Fruit fly (Drosophila melanogaster): ENCODE data around the gene RpL13A.

RpL13A gene

dm6 chr3R:5621714-5622405, 2.4 kb upstream of the RpL13A start (continued):
- TF ChIP-seq bowl (GFP tag; IDR thresholded peaks at IDR 0.05): no peak
- TF ChIP-seq CG12769 (tag; optimal IDR thresholded peaks at IDR 0.05): peak; percentile 41
- no peak for TF ChIP-seq cas (GFP tag; IDR thresholded peaks at IDR 0.05)
- no peak for TF ChIP-seq nmo (GFP tag; optimal IDR thresholded peaks at IDR 0.05)
- no peak for TF ChIP-seq CG12391 (tag; optimal IDR thresholded peaks at IDR 0.05)
- TF ChIP-seq CG3726 (GFP tag; IDR thresholded peaks at IDR 0.05): 0 out of 3 replicates have a peak, but pooled peaks have one; percentile 19
- TF ChIP-seq mld (GFP tag; IDR thresholded peaks at IDR 0.05; ENCODE audit: partially characterized antibody): 0 out of 3 replicates have a peak, but pooled peaks have one; percentile 17
- no peak for TF ChIP-seq CkIIα-i1 (GFP tag; IDR thresholded peaks at IDR 0.05)
- TF ChIP-seq chn (GFP tag; optimal IDR thresholded peaks at IDR 0.05): no peak
- no peak for TF ChIP-seq Aef1 (GFP tag; IDR thresholded peaks at IDR 0.05)
- no peak for TF ChIP-seq lilli (GFP tag; optimal IDR thresholded peaks at IDR 0.05)
- TF ChIP-seq chm (GFP tag; IDR thresholded peaks at IDR 0.05): 0 out of 2 replicates have a peak, but pooled peaks have one; percentile 9
- TF ChIP-seq cwo (GFP tag; optimal IDR thresholded peaks at IDR 0.05): no peak
- peak; percentile 70; the same call in 1 of the 2 replicates for TF ChIP-seq vvl (GFP tag; IDR thresholded peaks at IDR 0.05)
- TF ChIP-seq CG14860 (GFP tag; IDR thresholded peaks at IDR 0.05; ENCODE audit: partially characterized antibody): 0 out of 3 replicates have a peak, but pooled peaks have one; percentile 19
- TF ChIP-seq ftz-f1 (GFP tag; optimal IDR thresholded peaks at IDR 0.05): no peak
- no peak for TF ChIP-seq CG18262 (tag; optimal IDR thresholded peaks at IDR 0.05)
- TF ChIP-seq CG31388 (GFP tag; optimal IDR thresholded peaks at IDR 0.05): no peak
- TF ChIP-seq HmgD (GFP tag; optimal IDR thresholded peaks at IDR 0.05): no peak
- no peak for TF ChIP-seq CG11723 (GFP tag; optimal IDR thresholded peaks at IDR 0.05)
- peak; percentile 8 for TF ChIP-seq kay (GFP tag; optimal IDR thresholded peaks at IDR 0.05)
- no peak for TF ChIP-seq slp2 (GFP tag; optimal IDR thresholded peaks at IDR 0.05)

DNA sequence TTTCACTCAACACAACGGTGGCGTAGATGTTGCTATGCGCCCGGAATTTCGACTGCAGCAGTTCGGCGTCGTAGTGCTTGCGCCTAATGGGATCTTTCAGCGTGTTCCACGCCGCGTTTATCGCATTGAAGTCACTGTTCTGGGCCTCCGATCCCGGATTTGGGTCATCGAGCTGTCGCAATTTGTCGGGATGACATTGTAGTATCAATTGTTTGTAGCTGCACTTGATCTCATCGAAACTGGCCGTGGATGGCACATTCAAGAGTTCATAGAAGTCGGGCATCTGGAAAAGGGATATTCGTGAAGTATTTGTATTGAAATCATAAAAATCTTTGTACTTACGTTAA, 1.9 kb upstream of the RpL13A start:
- no peak for TF ChIP-seq hbn (GFP tag; IDR thresholded peaks at IDR 0.05; ENCODE audit: partially characterized antibody)
- 0 out of 3 replicates have a peak, but pooled peaks have one; percentile 32 for TF ChIP-seq CG2199 (GFP tag; IDR thresholded peaks at IDR 0.05)
- no peak for TF ChIP-seq HmgD (GFP tag; optimal IDR thresholded peaks at IDR 0.05)
- TF ChIP-seq pzg (GFP tag; optimal IDR thresholded peaks at IDR 0.05): no peak
- TF ChIP-seq CG42726 (GFP tag; IDR thresholded peaks at IDR 0.05; ENCODE audit: partially characterized antibody): 0 out of 2 replicates have a peak, but pooled peaks have one; percentile 0
- TF ChIP-seq CG10462 (GFP tag; optimal IDR thresholded peaks at IDR 0.05): no peak
- TF ChIP-seq rib (GFP tag; IDR thresholded peaks at IDR 0.05): 0 out of 2 replicates have a peak, but pooled peaks have one; percentile 41
- no peak for TF ChIP-seq CG8388 (GFP tag; optimal IDR thresholded peaks at IDR 0.05)
- TF ChIP-seq CG4424 (GFP tag; optimal IDR thresholded peaks at IDR 0.05): no peak

DNA sequence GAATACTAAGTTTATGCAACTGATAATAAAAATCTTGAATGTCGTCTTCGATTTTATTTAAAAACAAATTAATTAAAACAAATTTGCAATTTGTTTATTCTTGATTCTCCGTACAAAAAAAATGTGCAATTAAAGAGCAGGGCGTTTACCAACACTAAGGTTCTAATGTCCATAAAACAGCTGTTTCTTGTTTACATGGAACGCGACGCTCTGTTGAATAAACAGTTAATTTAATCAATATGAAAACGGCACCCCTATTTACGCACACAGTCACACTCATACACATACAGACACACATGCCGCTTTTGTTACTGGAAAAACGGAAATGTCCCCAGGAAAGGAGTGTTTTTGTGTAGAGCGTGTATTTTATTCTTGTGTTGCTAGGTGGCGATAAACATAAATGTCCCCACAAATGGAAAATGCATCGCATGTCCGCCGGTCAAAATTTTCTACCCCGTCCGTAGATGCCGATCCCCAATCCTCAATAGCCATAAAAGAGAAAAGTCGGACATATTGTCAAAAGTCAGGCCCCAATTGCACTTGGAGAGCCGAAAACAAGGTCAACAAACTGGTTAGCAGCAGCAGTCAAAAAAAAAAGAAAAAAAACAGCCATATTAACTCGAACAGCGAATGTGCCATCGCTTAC, 1.2 kb upstream of the RpL13A start:
- TF ChIP-seq CG6175 (GFP tag; IDR thresholded peaks at IDR 0.05) (no peak), odd (GFP tag; optimal IDR thresholded peaks at IDR 0.05) (peak; percentile 83), CG16815 (GFP tag; optimal IDR thresholded peaks at IDR 0.05) (no peak), Sry-δ (GFP tag; optimal IDR thresholded peaks at IDR 0.05) (peak; percentile 21), CG6272 (GFP tag; IDR thresholded peaks at IDR 0.05) (no peak), gt (GFP tag; IDR thresholded peaks at IDR 0.05) (no peak), Oli (tag; optimal IDR thresholded peaks at IDR 0.05) (peak; percentile 23), CG4360 (GFP tag; IDR thresholded peaks at IDR 0.05) (no peak), tna (GFP tag; IDR thresholded peaks at IDR 0.05; ENCODE audit: partially characterized antibody) (no peak), CG11093 (GFP tag; IDR thresholded peaks at IDR 0.05) (peak; percentile 56; the same call in 1 of the 3 replicates), crp (GFP tag; optimal IDR thresholded peaks at IDR 0.05) (peak; percentile 64 to 88), bcd (GFP tag; optimal IDR thresholded peaks at IDR 0.05) (peak; percentile 66), sima (GFP tag; optimal IDR thresholded peaks at IDR 0.05) (peak; percentile 53), Ptx1 (GFP tag; IDR thresholded peaks at IDR 0.05) (no peak), CG15696 (tag; optimal IDR thresholded peaks at IDR 0.05) (peak; percentile 92), sqz (GFP tag; optimal IDR thresholded peaks at IDR 0.05) (peak; percentile 99), vvl (GFP tag; IDR thresholded peaks at IDR 0.05) (no peak), C15 (GFP tag; IDR thresholded peaks at IDR 0.05) (no peak)

Data from whole organism, embryonic.